ENCODE assay signal across 3 worm cellular contexts in genomic region chrV:2718688-2719185, ce11.
A peak's percentile ranks its signal among the peaks of the same experiment; 100 is the strongest.
TF ChIP-seq lines count a peak whose summit lies in the region.

TSS of gene srt-29 (minus strand) at chrV:2719135.

TF ChIP-seq in whole organism, L4 larva, 104 proteins besides CTCF, POLR2A, EP300 and RAD21:
- TF ChIP-seq egl-43 (GFP tag; IDR thresholded peaks at IDR 0.05; lab: Robert Waterston, UW) (peak; percentile 55; the same call in 1 of the 2 replicates), mxl-2 (GFP tag; conservative IDR thresholded peaks at IDR 0.05; lab: Robert Waterston, UW) (0 out of 2 replicates have a peak, but pooled peaks have one; percentile 15), Y5F2A.4 (GFP tag; optimal IDR thresholded peaks at IDR 0.05; lab: Kevin White, UChicago) (no peak), set-16 (GFP tag; IDR thresholded peaks at IDR 0.05; lab: Robert Waterston, UW) (peak; percentile 93)
TF ChIP-seq in whole organism, L4 larva: peak in this region for 3.

TF ChIP-seq in whole organism, late embryonic, 69 proteins besides CTCF, POLR2A, EP300 and RAD21:
- no peak for TF ChIP-seq rnt-1 (tag; optimal IDR thresholded peaks at IDR 0.05; lab: Kevin White, UChicago)
- TF ChIP-seq C08G9.2 (tag; optimal IDR thresholded peaks at IDR 0.05; lab: Kevin White, UChicago): peak; percentile 7

TF ChIP-seq in whole organism, young adult, 124 proteins besides CTCF, POLR2A, EP300 and RAD21:
- TF ChIP-seq zfh-2 (GFP tag; conservative IDR thresholded peaks at IDR 0.05; lab: Robert Waterston, UW): peak; percentile 88
- no peak for TF ChIP-seq snpc-4 (GFP tag; optimal IDR thresholded peaks at IDR 0.05; lab: Kevin White, UChicago)
- TF ChIP-seq snpc-4 (tag; optimal IDR thresholded peaks at IDR 0.05; lab: Kevin White, UChicago): peak in 1 of 4 experiments; percentile 51
- no peak for TF ChIP-seq attf-6 (GFP tag; IDR thresholded peaks at IDR 0.05; lab: Robert Waterston, UW)
- no peak for TF ChIP-seq nfya-1 (tag; optimal IDR thresholded peaks at IDR 0.05; lab: Kevin White, UChicago; ENCODE audit: borderline replicate concordance, insufficient read depth)
- TF ChIP-seq ztf-28 (GFP tag; IDR thresholded peaks at IDR 0.05; lab: Robert Waterston, UW): 0 out of 2 replicates have a peak, but pooled peaks have one; percentile 13
- TF ChIP-seq F23B12.7 (tag; optimal IDR thresholded peaks at IDR 0.05; lab: Kevin White, UChicago; ENCODE audit: insufficient read depth): no peak
- TF ChIP-seq egrh-3 (GFP tag; IDR thresholded peaks at IDR 0.05; lab: Robert Waterston, UW): peak; percentile 72; the same call in 1 of the 2 replicates
- no peak for TF ChIP-seq T26A5.8 (tag; optimal IDR thresholded peaks at IDR 0.05; lab: Kevin White, UChicago)
- no peak for TF ChIP-seq dox-1 (GFP tag; IDR thresholded peaks at IDR 0.05; lab: Robert Waterston, UW)
